Fruit fly (Drosophila melanogaster): ENCODE measurements around the gene Gba1a.

Gba1a gene

DNA sequence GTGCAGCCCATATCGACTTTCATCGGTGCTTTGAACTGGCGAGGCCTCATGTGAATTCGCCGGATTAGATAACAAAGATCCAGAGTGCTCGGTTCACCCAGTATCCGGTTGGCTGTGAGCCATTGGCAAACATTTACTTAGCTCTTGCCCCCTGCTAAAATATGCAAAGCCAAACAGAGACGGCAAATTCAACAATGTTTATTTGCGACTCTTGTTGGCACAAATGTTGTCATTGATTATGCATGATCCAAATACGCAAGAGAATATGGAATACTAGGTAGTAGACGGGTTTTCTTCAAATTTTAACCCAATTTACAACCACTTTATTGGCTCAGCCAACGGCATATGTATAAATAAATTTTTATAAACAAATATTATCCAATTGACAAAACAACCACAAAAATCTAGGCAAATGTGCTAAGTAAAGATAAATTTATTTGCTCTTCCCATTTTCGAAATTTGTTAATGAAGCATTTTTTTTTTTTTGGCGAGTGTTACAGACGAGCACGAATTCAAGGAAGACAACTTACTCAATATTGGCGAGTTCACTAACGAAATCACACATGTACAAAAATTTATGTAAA, 47.8 kb upstream of the Gba1a start (continued):
- peak; percentile 51 for TF ChIP-seq CG12942 (GFP tag; optimal IDR thresholded peaks at IDR 0.05)
- peak; percentile 60 for TF ChIP-seq scrt (GFP tag; optimal IDR thresholded peaks at IDR 0.05)
- TF ChIP-seq vvl (GFP tag; IDR thresholded peaks at IDR 0.05), result peak; percentile 48
- TF ChIP-seq Sox102F (GFP tag; optimal IDR thresholded peaks at IDR 0.05), result peak; percentile 14
- TF ChIP-seq CG9609 (GFP tag; optimal IDR thresholded peaks at IDR 0.05), result peak; percentile 46
- no peak for TF ChIP-seq Ssrp (tag; optimal IDR thresholded peaks at IDR 0.05)
- TF ChIP-seq CG8478 (optimal IDR thresholded peaks at IDR 0.05), result no peak
- peak; percentile 85 for TF ChIP-seq BtbVII (GFP tag; optimal IDR thresholded peaks at IDR 0.05)
- TF ChIP-seq Fer3 (tag; optimal IDR thresholded peaks at IDR 0.05), result peak; percentile 75
- TF ChIP-seq lmd (GFP tag; IDR thresholded peaks at IDR 0.05), result peak; percentile 34; the same call in 1 of the 2 replicates
- peak; percentile 78; the same call in 2 of the 3 replicates for TF ChIP-seq dysf (GFP tag; IDR thresholded peaks at IDR 0.05)
- no peak for TF ChIP-seq Atf3 (GFP tag; optimal IDR thresholded peaks at IDR 0.05)
- no peak for TF ChIP-seq zen (tag; optimal IDR thresholded peaks at IDR 0.05)
- peak; percentile 48 for TF ChIP-seq CG13775 (GFP tag; optimal IDR thresholded peaks at IDR 0.05)
- TF ChIP-seq sna (GFP tag; IDR thresholded peaks at IDR 0.05; ENCODE audit: partially characterized antibody), result no peak
- TF ChIP-seq kni (GFP tag; optimal IDR thresholded peaks at IDR 0.05), result no peak
- TF ChIP-seq zfh1 (GFP tag; IDR thresholded peaks at IDR 0.05), result 0 out of 3 replicates have a peak, but pooled peaks have one; percentile 27
- no peak for TF ChIP-seq CG31441 (GFP tag; IDR thresholded peaks at IDR 0.05)
- TF ChIP-seq Dp (GFP tag; optimal IDR thresholded peaks at IDR 0.05), result no peak
- peak; percentile 12 for TF ChIP-seq CG12219 (GFP tag; optimal IDR thresholded peaks at IDR 0.05)
- no peak for TF ChIP-seq trh (GFP tag; optimal IDR thresholded peaks at IDR 0.05)
- no peak for TF ChIP-seq CG8089 (GFP tag; optimal IDR thresholded peaks at IDR 0.05)
- TF ChIP-seq CG13296 (GFP tag; optimal IDR thresholded peaks at IDR 0.05), result peak; percentile 84
- TF ChIP-seq Fer1 (GFP tag; optimal IDR thresholded peaks at IDR 0.05), result peak; percentile 84
- no peak for TF ChIP-seq z (GFP tag; IDR thresholded peaks at IDR 0.05)
- TF ChIP-seq CG18764 (GFP tag; optimal IDR thresholded peaks at IDR 0.05), result peak; percentile 37
- peak; percentile 50 for TF ChIP-seq CG3163 (GFP tag; optimal IDR thresholded peaks at IDR 0.05)
- TF ChIP-seq CG6683 (GFP tag; optimal IDR thresholded peaks at IDR 0.05), result peak; percentile 69
- TF ChIP-seq esg (GFP tag; conservative IDR thresholded peaks at IDR 0.05), result no peak
- TF ChIP-seq MTF-1 (GFP tag; optimal IDR thresholded peaks at IDR 0.05; ENCODE audit: borderline replicate concordance), result peak; percentile 44
- peak; percentile 91 for TF ChIP-seq fd3F (GFP tag; optimal IDR thresholded peaks at IDR 0.05)
- TF ChIP-seq D (optimal IDR thresholded peaks at IDR 0.05), result no peak
- TF ChIP-seq D (GFP tag; optimal IDR thresholded peaks at IDR 0.05), result no peak
- TF ChIP-seq gt (GFP tag; IDR thresholded peaks at IDR 0.05), result no peak
- 0 out of 2 replicates have a peak, but pooled peaks have one; percentile 21 for TF ChIP-seq Awh (GFP tag; IDR thresholded peaks at IDR 0.05)
- no peak for TF ChIP-seq bigmax (GFP tag; optimal IDR thresholded peaks at IDR 0.05)
- no peak for TF ChIP-seq unc-4 (GFP tag; IDR thresholded peaks at IDR 0.05; ENCODE audit: partially characterized antibody)
- TF ChIP-seq CG10321 (GFP tag; IDR thresholded peaks at IDR 0.05), result peak; percentile 70
- 0 out of 2 replicates have a peak, but pooled peaks have one; percentile 16 for TF ChIP-seq ap (GFP tag; IDR thresholded peaks at IDR 0.05)
- peak; percentile 51 for TF ChIP-seq eyg (GFP tag; optimal IDR thresholded peaks at IDR 0.05)
- TF ChIP-seq CG34224 (GFP tag; IDR thresholded peaks at IDR 0.05; ENCODE audit: partially characterized antibody), result no peak
- peak; percentile 60 for TF ChIP-seq Dek (tag; optimal IDR thresholded peaks at IDR 0.05)
- TF ChIP-seq Doc3 (GFP tag; IDR thresholded peaks at IDR 0.05; ENCODE audit: partially characterized antibody), result no peak
- TF ChIP-seq Fer2 (tag; optimal IDR thresholded peaks at IDR 0.05), result peak; percentile 41
- no peak for TF ChIP-seq CG9797 (GFP tag; optimal IDR thresholded peaks at IDR 0.05)
- no peak for TF ChIP-seq dati (GFP tag; IDR thresholded peaks at IDR 0.05)
- TF ChIP-seq otp (GFP tag; IDR thresholded peaks at IDR 0.05), result 0 out of 3 replicates have a peak, but pooled peaks have one; percentile 49
- TF ChIP-seq CG30020 (tag; optimal IDR thresholded peaks at IDR 0.05), result no peak
- TF ChIP-seq Pdp1 (GFP tag; optimal IDR thresholded peaks at IDR 0.05), result peak; percentile 4 to 43
- TF ChIP-seq amos (GFP tag; IDR thresholded peaks at IDR 0.05; ENCODE audit: partially characterized antibody), result no peak
